Worm (Caenorhabditis elegans) whole organism, dauer: ENCODE measurements around the gene btb-5.

ENCODE experiments used
- unc-62 ChIP-seq: sonication (generic microtip); optimal IDR thresholded peaks from 2 replicates; lab custom pipeline; 2017; ENCODE audit warnings: missing biosample characterization, missing genetic modification reagents, missing genetic modification characterization

The btb-5 gene

DNA sequence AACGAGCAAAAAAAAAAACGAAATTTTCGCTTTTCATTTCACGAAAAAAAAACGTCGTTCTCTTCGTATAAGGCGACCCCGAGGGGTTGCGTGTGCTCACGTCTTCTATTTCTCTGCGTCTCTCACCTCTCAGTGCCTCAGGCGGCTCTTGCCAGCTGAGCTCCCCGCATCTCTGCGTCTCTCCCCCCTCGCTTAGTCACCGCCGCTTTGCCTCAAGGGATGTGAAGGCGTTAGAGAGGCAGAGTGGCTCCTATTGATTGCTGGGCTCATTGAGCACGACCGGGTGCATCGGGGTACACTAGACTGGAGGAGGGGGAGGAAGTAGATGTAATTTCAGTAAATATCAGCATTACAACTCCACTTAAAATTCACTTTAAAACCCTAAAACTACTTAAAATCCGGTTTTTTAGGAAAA, 35.4 kb downstream of the btb-5 start:
- no peak for TF ChIP-seq unc-62 (GFP tag; lab: Kevin White, UChicago)

DNA sequence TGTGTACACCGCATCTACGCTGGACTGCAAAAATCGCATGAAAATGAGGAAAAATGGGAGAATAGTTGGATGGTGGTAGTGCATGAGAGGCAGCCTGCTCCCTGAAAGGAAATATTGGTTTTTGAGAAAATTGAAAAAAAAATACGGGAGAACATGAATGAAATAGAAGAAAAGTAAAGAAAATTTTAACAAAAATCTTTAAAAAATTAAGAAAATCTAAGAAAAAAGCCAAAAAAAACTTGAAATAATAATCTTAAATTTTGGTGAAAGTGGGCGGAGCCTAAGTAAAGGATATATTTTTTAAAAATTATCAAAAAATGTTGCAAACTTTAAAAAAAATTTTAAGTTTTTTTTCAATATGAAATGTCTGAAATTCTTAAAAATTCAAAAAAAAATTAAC, 37.1 kb downstream of the btb-5 start, which contains the start of gene H10E21.5:
TSS of gene H10E21.5 (minus strand) at position 101 of the 400 bp plus-strand sequence.
- no peak for TF ChIP-seq unc-62 (GFP tag; lab: Kevin White, UChicago)

DNA sequence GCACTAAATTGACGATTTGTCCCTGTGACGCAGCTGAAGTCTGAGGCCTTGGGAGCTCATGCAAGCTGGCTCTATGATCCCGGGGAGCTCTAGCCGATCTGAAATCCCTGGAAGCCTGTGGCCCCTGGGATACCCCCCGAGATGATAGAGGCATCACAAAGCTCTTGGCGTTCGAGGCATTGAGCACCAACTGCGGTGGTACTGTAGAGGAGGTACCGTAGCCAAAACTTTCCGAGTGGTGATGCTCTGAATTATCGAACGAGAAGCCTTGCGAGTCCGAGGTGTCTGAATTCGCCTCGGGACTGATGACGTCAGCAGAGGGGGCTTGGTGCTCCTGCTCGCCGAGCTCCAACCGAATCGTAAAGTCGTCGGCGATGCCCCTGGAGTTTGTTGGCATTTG, 39.7 kb downstream of the btb-5 start:
- TF ChIP-seq unc-62 (GFP tag; lab: Kevin White, UChicago): no peak

DNA sequence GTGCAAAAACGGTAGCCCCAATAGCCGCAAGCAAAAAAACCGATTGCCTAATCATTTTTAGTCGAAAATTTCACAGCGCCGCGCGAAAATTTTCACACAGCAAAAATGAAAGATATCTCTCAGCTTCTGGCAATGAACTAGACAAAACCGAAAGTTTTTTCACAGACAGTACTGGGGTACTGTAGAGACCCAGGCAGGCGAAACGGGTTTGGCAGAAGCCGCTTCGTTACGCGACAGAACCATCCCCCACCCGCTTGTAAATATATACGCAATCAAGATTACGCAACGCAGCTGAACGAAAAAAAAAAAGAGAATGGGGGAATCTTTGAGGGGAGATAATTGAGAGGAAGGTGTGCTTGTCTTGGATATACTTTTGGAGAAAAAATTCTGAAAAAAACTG, 41.4 kb downstream of the btb-5 start, which contains the start of gene H10E21.4:
TSS of gene H10E21.4 (minus strand) at position 167 of the 400 bp plus-strand sequence.
- no peak for TF ChIP-seq unc-62 (GFP tag; lab: Kevin White, UChicago)

DNA sequence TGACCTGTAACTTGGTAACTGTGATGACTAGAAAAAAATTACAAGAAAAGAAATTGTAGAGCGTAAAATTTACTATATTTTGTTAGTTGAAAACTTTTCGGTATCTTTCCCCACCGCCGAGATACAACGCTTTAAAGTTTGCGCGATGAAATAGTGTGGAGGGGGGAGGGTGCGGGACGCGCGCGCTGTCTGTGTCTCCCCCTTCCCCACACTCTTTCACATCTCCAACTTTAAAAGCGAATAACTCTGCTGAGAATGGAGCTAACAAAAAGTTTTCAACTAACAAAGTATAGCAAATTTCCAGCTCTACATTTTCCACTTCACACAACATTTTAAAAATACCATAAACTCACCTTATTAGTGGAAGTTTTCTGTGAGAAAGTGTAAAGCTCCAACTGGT, 43.4 kb downstream of the btb-5 start:
- no peak for TF ChIP-seq unc-62 (GFP tag; lab: Kevin White, UChicago)

DNA sequence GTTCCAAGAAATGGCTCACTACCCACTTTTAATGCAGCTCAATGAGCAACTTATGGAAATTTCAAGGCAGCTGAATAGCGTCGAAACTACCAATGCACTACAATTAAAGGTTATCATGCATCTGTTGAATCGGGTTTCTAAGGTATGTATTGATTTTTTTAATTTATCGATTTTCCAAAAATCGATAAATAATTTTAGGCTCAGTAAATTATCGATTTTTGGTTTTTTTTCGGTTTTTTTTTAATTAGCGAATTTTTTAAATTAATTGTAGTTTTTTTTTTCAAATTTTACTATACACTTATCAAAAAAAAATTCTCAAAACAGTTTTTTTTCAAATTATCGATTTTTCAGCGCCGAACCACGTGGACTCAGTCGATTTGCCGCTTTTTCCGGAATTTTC, 44.1 kb downstream of the btb-5 start:
- TF ChIP-seq unc-62 (GFP tag; lab: Kevin White, UChicago): no peak

DNA sequence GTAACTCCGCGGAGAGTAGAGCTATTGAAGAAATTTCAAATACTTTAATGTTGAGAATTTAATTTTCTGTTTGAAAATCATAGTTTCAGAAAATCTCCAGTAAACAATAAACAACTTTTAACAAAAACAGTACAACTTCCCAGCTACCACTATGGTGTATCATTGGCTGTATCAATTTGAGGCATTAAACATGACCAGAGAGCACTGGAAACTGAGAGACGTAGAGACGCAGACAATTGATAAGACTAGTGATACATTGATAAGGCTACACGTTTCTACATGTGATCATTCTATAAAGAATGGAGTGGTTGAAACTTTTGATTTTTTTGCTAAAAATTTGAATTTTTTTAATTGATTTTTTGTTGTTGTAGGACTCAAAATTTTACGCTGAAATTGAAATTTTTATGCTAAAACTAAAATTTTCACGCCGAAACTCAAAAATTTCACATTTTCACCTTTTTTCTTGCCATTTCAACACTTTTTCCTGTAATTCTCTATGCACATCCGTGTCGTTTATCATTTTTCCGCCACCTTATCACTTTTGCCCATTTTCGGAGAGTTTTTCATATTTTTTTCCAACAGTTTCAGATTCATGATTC, 45.6 kb downstream of the btb-5 start, which contains the start of gene H10E21.1:
TSS of gene H10E21.1 (plus strand) at position 549 of the 599 bp plus-strand sequence.
- no peak for TF ChIP-seq unc-62 (GFP tag; lab: Kevin White, UChicago)

DNA sequence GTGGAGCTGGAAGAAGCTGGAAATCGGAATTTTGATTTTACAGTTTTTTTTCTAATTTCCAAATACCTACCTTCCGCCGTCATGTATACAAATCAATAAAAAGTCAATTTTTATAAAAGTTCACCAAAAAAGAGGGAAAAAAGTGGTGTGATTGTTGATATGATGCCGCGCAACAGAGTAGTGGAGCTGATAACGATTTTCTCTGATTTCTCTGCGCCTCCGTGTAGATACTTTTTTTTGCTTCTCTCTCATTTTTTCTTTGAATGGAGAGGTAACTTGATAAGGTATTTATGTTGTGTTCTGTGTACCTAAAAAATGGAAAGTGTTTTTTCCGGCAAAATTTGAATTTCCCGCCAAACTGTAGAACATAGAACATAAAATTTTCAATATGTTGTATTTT, 46.3 kb downstream of the btb-5 start, which contains the start of gene nhr-80:
TSS of gene nhr-80 (minus strand) at position 199 of the 400 bp plus-strand sequence.
- no peak for TF ChIP-seq unc-62 (GFP tag; lab: Kevin White, UChicago)

DNA sequence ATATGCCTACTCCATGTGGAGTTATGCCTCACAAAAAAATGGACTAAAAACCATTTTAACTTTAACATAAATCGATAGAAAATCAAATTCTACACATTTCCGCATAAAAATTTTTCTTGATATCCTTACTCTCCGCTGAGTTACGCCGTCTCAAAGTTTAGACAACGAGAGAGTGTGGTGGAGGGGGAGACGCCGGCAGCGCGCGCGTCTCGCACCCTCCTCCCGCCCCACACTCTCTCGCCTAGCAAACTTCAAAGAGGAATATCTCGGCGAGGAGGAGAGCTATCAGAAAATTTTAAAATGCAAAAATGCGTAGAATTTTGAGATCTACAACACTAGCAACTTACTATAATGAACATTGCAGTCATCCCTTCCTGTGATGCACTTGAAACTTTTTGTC, 46.8 kb downstream of the btb-5 start:
- TF ChIP-seq unc-62 (GFP tag; lab: Kevin White, UChicago): no peak
